Worm (Caenorhabditis elegans): Measurements from ENCODE around the gene C29E4.9.

DNA sequence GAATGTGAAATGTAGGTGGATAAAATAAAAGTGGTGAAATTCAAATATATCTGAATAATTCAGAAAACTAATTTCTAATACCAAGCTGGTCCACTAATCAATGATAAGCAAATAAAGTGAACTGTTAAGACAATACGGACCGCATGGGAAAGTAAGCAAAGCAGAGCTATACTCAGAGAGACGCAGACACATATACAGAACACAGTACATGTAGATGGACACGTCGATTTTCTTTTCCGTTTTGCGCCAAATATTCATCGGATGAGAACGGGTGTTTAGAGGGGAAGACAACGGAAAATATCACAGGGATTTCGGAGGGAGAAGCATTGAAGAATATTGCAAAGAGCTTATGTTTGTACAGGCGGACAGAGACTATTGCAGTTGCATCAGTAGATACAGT, 30.9 kb downstream of the C29E4.9 start:
- TF ChIP-seq klf-2 (GFP tag; conservative IDR thresholded peaks at IDR 0.05), result no peak
- TF ChIP-seq flt-1 (GFP tag; IDR thresholded peaks at IDR 0.05), result no peak
- TF ChIP-seq ztf-29 (GFP tag; IDR thresholded peaks at IDR 0.05), result no peak
- no peak for TF ChIP-seq tab-1 (GFP tag; IDR thresholded peaks at IDR 0.05)
- no peak for TF ChIP-seq ref-1 (GFP tag; conservative IDR thresholded peaks at IDR 0.05)

Data from whole organism, midembryonic.